Worm (Caenorhabditis elegans) whole organism, L4/young adult: ENCODE data around the gene bath-38.

Source experiments
- dao-5 ChIP-seq: sonication (generic microtip); optimal IDR thresholded peaks from 2 replicates; lab custom pipeline; 2016; ENCODE audit warnings: missing genotype, missing genetic modification characterization, moderate library complexity, missing compliant biosample characterization
- him-1 ChIP-seq: sonication (generic microtip); optimal IDR thresholded peaks from 2 replicates; lab custom pipeline; 2016; ENCODE audit warnings: missing genotype, missing genetic modification reagents, missing genetic modification characterization, missing compliant biosample characterization

- TF ChIP-seq him-1 (tag; lab: Kevin White, UChicago) (no peak), dao-5 (tag; lab: Kevin White, UChicago) (no peak)
These were observed 49.3 kb upstream of the bath-38 start, which contains the start of gene lact-2 for ce11 chrII:10094190-10094923.
